Worm (Caenorhabditis elegans): ENCODE measurements around the gene F14H12.8.

- TF ChIP-seq F44E2.7 (GFP tag; IDR thresholded peaks at IDR 0.05) = no peak
- no peak for TF ChIP-seq Y48G9A.11 (GFP tag; IDR thresholded peaks at IDR 0.05)
- TF ChIP-seq jun-1 (tag; optimal IDR thresholded peaks at IDR 0.05) = no peak
- TF ChIP-seq unc-130 (GFP tag; optimal IDR thresholded peaks at IDR 0.05) = no peak
- no peak for TF ChIP-seq zag-1 (tag; optimal IDR thresholded peaks at IDR 0.05)
- no peak for TF ChIP-seq pha-4 (GFP tag; IDR thresholded peaks at IDR 0.05)
- TF ChIP-seq pha-4 (tag; optimal IDR thresholded peaks at IDR 0.05) = no peak
Measured at ce11 chrX:4363200-4363599, 1.6 kb downstream of the F14H12.8 start, which contains the start of gene F14H12.17.

All from whole organism, L4 larva.